Worm (Caenorhabditis elegans) whole organism, L3 larva: ENCODE results near the gene cyh-1.

Source experiments
- ZK546.5 ChIP-seq: sonication (generic microtip); optimal IDR thresholded peaks from 2 replicates; lab custom pipeline; 2017; ENCODE audit warnings: missing biosample characterization, missing genetic modification characterization
- ceh-82 ChIP-seq: fragments of 150-350 bp; optimal IDR thresholded peaks from 2 replicates; lab custom pipeline; 2014; ENCODE audit warnings: missing biosample characterization, missing genetic modification characterization
- ceh-9 ChIP-seq: sonication (generic microtip); optimal IDR thresholded peaks from 2 replicates; lab custom pipeline; 2018; ENCODE audit warnings: missing biosample characterization, missing genetic modification characterization
- elt-3 ChIP-seq, 3 experiments: fragments of 150-350 bp in 1 of 3; sonication (generic microtip) in 2 of 3; optimal IDR thresholded peaks; 2 replicates in 2 of 3; 4 replicates in 1 of 3; lab custom pipeline; 2014 to 2017; ENCODE audit warnings: missing biosample characterization in 3 of 3, missing genetic modification characterization in 3 of 3
- lin-39 ChIP-seq: fragments of 150-350 bp; optimal IDR thresholded peaks from 2 replicates; lab custom pipeline; 2018; ENCODE audit warnings: missing biosample characterization, missing genetic modification reagents, missing genetic modification characterization
- nhr-11 ChIP-seq: fragments of 150-350 bp; optimal IDR thresholded peaks from 2 replicates; lab custom pipeline; 2014; ENCODE audit warnings: missing biosample characterization, missing genetic modification characterization
- nhr-237 ChIP-seq: fragments of 150-350 bp; optimal IDR thresholded peaks from 2 replicates; lab custom pipeline; 2014; ENCODE audit warnings: missing biosample characterization, missing genetic modification characterization
- sea-2 ChIP-seq: fragments of 150-350 bp; sonication (generic microtip); optimal IDR thresholded peaks from 4 replicates; lab custom pipeline; 2014; ENCODE audit warnings: missing biosample characterization, missing genetic modification reagents, missing genetic modification characterization
- unc-39 ChIP-seq: sonication (generic microtip); optimal IDR thresholded peaks from 4 replicates; lab custom pipeline; 2017; ENCODE audit warnings: missing biosample characterization, missing genetic modification characterization
- unc-62 ChIP-seq: fragments of 150-350 bp; sonication (generic microtip); optimal IDR thresholded peaks from 4 replicates; lab custom pipeline; 2014; ENCODE audit warnings: missing biosample characterization, missing genetic modification reagents, missing genetic modification characterization

DNA sequence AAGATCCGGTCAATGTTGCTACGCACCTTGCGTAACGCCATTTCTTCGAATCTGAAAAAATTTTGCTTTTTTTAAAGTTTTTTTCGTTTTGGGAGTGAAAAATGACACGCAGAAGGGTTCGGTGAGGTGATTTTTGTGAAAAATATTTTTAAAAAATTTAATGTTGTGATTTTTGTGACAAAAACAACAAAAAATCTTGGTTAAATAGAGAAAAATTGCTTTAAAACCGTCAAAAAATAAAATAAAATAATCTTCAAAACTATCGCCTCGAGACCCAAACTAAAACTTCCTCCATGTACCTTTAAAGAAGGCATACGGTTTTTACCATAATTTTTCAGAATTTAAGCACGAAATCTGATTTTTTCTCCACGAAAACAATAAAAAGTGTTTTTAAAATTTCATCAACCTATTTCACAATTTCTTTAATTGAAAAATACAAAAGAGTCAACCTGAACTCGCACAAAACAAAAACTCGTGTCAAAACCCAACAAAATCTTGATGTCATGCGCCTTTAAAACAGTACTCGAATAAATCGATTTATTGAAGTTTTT, 41.6 kb downstream of the cyh-1 start, which contains the start of gene apd-3:
- TF ChIP-seq ceh-9 (tag; lab: Kevin White, UChicago) (no peak), sea-2 (GFP tag; lab: Kevin White, UChicago) (no peak), unc-62 (GFP tag; lab: Kevin White, UChicago) (no peak), ZK546.5 (tag; lab: Kevin White, UChicago) (no peak), nhr-237 (tag; lab: Kevin White, UChicago) (no peak), lin-39 (tag; lab: Kevin White, UChicago) (no peak), nhr-11 (no peak), ceh-82 (tag; lab: Kevin White, UChicago) (no peak), unc-39 (tag; lab: Kevin White, UChicago) (no peak), elt-3 (tag; optimal IDR thresholded peaks at IDR 0.05; lab: Kevin White, UChicago) (no peak)
